Fruit fly (Drosophila melanogaster) whole organism, embryonic: ENCODE data around the gene vers.

Experiments used
- Bgb ChIP-seq: fragments of 200-800 bp; sonication (Bioruptor generic); IDR thresholded peaks from 2 replicates; pipeline ENCODE4 v1.3.6; 2022; ENCODE audit warnings: missing biosample characterization, missing genetic modification characterization; ENCODE audit not compliant: partially characterized antibody
- BtbVII ChIP-seq: fragments of 200-800 bp; sonication (Bioruptor generic); optimal IDR thresholded peaks from 3 replicates; lab custom pipeline; 2017; ENCODE audit warnings: missing biosample characterization, mild to moderate bottlenecking, missing genetic modification characterization
- CG10959 ChIP-seq: fragments of 200-800 bp; sonication (Bioruptor generic); IDR thresholded peaks from 2 replicates; pipeline ENCODE4 v1.3.6; 2022; ENCODE audit warnings: missing biosample characterization, missing genetic modification characterization
- CG12104 ChIP-seq: fragments of 200-800 bp; sonication (Bioruptor generic); optimal IDR thresholded peaks from 3 replicates; lab custom pipeline; 2016; ENCODE audit warnings: missing biosample characterization, missing genetic modification characterization
- CG12299 ChIP-seq: fragments of 200-800 bp; sonication (Bioruptor generic); optimal IDR thresholded peaks from 2 replicates; lab custom pipeline; 2018; ENCODE audit warnings: missing biosample characterization, mild to moderate bottlenecking, missing genetic modification characterization
- CG16779 ChIP-seq: fragments of 200-800 bp; sonication (Bioruptor generic); IDR thresholded peaks from 2 replicates; pipeline ENCODE4 v1.3.6; 2022; ENCODE audit warnings: missing biosample characterization, missing genetic modification characterization
- CG17802 ChIP-seq: fragments of 200-800 bp; sonication (Bioruptor generic); optimal IDR thresholded peaks from 2 replicates; lab custom pipeline; 2018; ENCODE audit warnings: missing biosample characterization, mild to moderate bottlenecking, missing genetic modification characterization, moderate library complexity
- CG18262 ChIP-seq: fragments of 200-800 bp; optimal IDR thresholded peaks from 3 replicates; lab custom pipeline; 2019; ENCODE audit warnings: missing biosample characterization, mild to moderate bottlenecking, missing genetic modification characterization, moderate library complexity
- CG3281 ChIP-seq: fragments of 200-800 bp; sonication (Bioruptor generic); optimal IDR thresholded peaks from 3 replicates; lab custom pipeline; 2017; ENCODE audit warnings: missing biosample characterization, mild to moderate bottlenecking, missing genetic modification characterization
- CG3838 ChIP-seq: fragments of 200-800 bp; sonication (Bioruptor generic); optimal IDR thresholded peaks from 3 replicates; lab custom pipeline; 2016; ENCODE audit warnings: missing biosample characterization, missing genetic modification characterization
- CG3995 ChIP-seq: fragments of 200-800 bp; sonication (Bioruptor generic); optimal IDR thresholded peaks from 3 replicates; lab custom pipeline; 2016; ENCODE audit warnings: missing biosample characterization, missing genetic modification characterization
- CG4282 ChIP-seq: fragments of 200-800 bp; sonication (Bioruptor generic); optimal IDR thresholded peaks from 2 replicates; lab custom pipeline; 2016; ENCODE audit warnings: missing biosample characterization, missing genetic modification characterization
- CG4617 ChIP-seq: fragments of 200-800 bp; sonication (Bioruptor generic); optimal IDR thresholded peaks from 3 replicates; lab custom pipeline; 2016; ENCODE audit warnings: missing biosample characterization, missing genetic modification characterization, borderline replicate concordance
- CG6791 ChIP-seq: fragments of 200-800 bp; sonication (Bioruptor generic); IDR thresholded peaks from 3 replicates; pipeline ENCODE4 v1.3.6; 2022; ENCODE audit warnings: missing biosample characterization, missing genetic modification characterization; ENCODE audit not compliant: partially characterized antibody
- CG9437 ChIP-seq: fragments of 200-800 bp; sonication (Bioruptor generic); optimal IDR thresholded peaks from 2 replicates; lab custom pipeline; 2018; ENCODE audit warnings: missing biosample characterization, mild to moderate bottlenecking, missing genetic modification characterization
- CoRest ChIP-seq: fragments of 200-800 bp; sonication (Bioruptor generic); optimal IDR thresholded peaks from 3 replicates; lab custom pipeline; 2018; ENCODE audit warnings: missing biosample characterization, mild to moderate bottlenecking, missing genetic modification characterization, moderate library complexity
- Dad ChIP-seq: fragments of 200-800 bp; sonication (Bioruptor generic); optimal IDR thresholded peaks from 3 replicates; lab custom pipeline; 2016; ENCODE audit warnings: missing biosample characterization, missing genetic modification characterization
- Dip3 ChIP-seq: fragments of 200-800 bp; sonication (Bioruptor generic); optimal IDR thresholded peaks from 3 replicates; lab custom pipeline; 2016; ENCODE audit warnings: missing biosample characterization, missing genetic modification characterization
- Eip74EF ChIP-seq, 2 experiments: fragments of 200-800 bp in 1 of 2; fragments of >200 bp in 1 of 2; sonication (Bioruptor generic) in 1 of 2; optimal IDR thresholded peaks; 2 replicates each; lab custom pipeline; 2017 to 2019; ENCODE audit warnings: missing biosample characterization in 2 of 2, missing genetic modification characterization in 2 of 2, mild to moderate bottlenecking in 1 of 2, moderate library complexity in 1 of 2
- Gsc ChIP-seq: fragments of 200-800 bp; sonication (Bioruptor generic); IDR thresholded peaks from 2 replicates; pipeline ENCODE4 v1.3.6; 2022; ENCODE audit warnings: missing biosample characterization, missing genetic modification characterization
- HLH54F ChIP-seq: fragments of 200-800 bp; sonication (Bioruptor generic); optimal IDR thresholded peaks from 3 replicates; lab custom pipeline; 2016; ENCODE audit warnings: missing biosample characterization, missing genetic modification characterization
- HLHmδ ChIP-seq: fragments of 200-800 bp; sonication (Bioruptor generic); optimal IDR thresholded peaks from 2 replicates; lab custom pipeline; 2018; ENCODE audit warnings: missing biosample characterization, mild to moderate bottlenecking, missing genetic modification characterization, moderate library complexity
- MBD-R2 ChIP-seq: fragments of 200-800 bp; sonication (Bioruptor generic); IDR thresholded peaks from 2 replicates; pipeline ENCODE4 v1.3.6; 2022; ENCODE audit warnings: missing biosample characterization, missing genetic modification characterization
- NC2α ChIP-seq: fragments of 200-800 bp; sonication (Bioruptor generic); optimal IDR thresholded peaks from 2 replicates; lab custom pipeline; 2016; ENCODE audit warnings: missing biosample characterization, missing genetic modification characterization
- Xbp1 ChIP-seq: fragments of 200-800 bp; sonication (Bioruptor generic); optimal IDR thresholded peaks from 3 replicates; lab custom pipeline; 2016; ENCODE audit warnings: missing biosample characterization, mild to moderate bottlenecking, missing genetic modification characterization
- al ChIP-seq: fragments of 200-800 bp; sonication (Bioruptor generic); IDR thresholded peaks from 2 replicates; pipeline ENCODE4 v1.3.6; 2022; ENCODE audit warnings: missing biosample characterization, missing genetic modification characterization
- ap ChIP-seq: fragments of 200-800 bp; sonication (Bioruptor generic); IDR thresholded peaks from 2 replicates; pipeline ENCODE4 v1.3.6; 2022; ENCODE audit warnings: missing biosample characterization, missing genetic modification characterization
- ash1 ChIP-seq: fragments of 200-800 bp; sonication (Bioruptor generic); optimal IDR thresholded peaks from 2 replicates; lab custom pipeline; 2018; ENCODE audit warnings: missing biosample characterization, mild to moderate bottlenecking, missing genetic modification characterization
- ato ChIP-seq: fragments of 200-800 bp; sonication (Bioruptor generic); IDR thresholded peaks from 2 replicates; pipeline ENCODE4 v1.3.6; 2022; ENCODE audit warnings: missing biosample characterization, missing genetic modification characterization; ENCODE audit not compliant: partially characterized antibody
- bsh ChIP-seq, 2 experiments: fragments of 200-800 bp; sonication (Bioruptor generic); optimal IDR thresholded peaks; 2 replicates each; lab custom pipeline; 2017 to 2018; ENCODE audit warnings: mild to moderate bottlenecking in 2 of 2, missing biosample characterization in 2 of 2, missing genetic modification characterization in 2 of 2, moderate library complexity in 1 of 2
- btn ChIP-seq: fragments of 200-800 bp; sonication (Bioruptor generic); optimal IDR thresholded peaks from 2 replicates; lab custom pipeline; 2016; ENCODE audit warnings: missing biosample characterization, missing genetic modification characterization
- chm ChIP-seq: fragments of 200-800 bp; sonication (Bioruptor generic); IDR thresholded peaks from 2 replicates; pipeline ENCODE4 v1.3.6; 2022; ENCODE audit warnings: missing biosample characterization, missing genetic modification characterization
- cwo ChIP-seq: fragments of 200-800 bp; sonication (Bioruptor generic); optimal IDR thresholded peaks from 3 replicates; lab custom pipeline; 2017; ENCODE audit warnings: missing biosample characterization, missing genetic modification characterization, mild to moderate bottlenecking, moderate library complexity, missing genetic modification reagents
- da ChIP-seq: fragments of 200-800 bp; sonication (Bioruptor generic); optimal IDR thresholded peaks from 2 replicates; lab custom pipeline; 2016; ENCODE audit warnings: missing biosample characterization, missing genetic modification characterization
- dpn ChIP-seq, 2 experiments: fragments of 200-800 bp; sonication (Bioruptor generic); optimal IDR thresholded peaks; 3 replicates each; lab custom pipeline; 2016; ENCODE audit warnings: missing biosample characterization in 2 of 2, missing genetic modification characterization in 2 of 2
- ewg ChIP-seq: fragments of 200-800 bp; sonication (Bioruptor generic); optimal IDR thresholded peaks from 3 replicates; lab custom pipeline; 2017; ENCODE audit warnings: mild to moderate bottlenecking, missing biosample characterization, missing genetic modification reagents, missing genetic modification characterization
- fu2 ChIP-seq: fragments of 200-800 bp; sonication (Bioruptor generic); optimal IDR thresholded peaks from 2 replicates; lab custom pipeline; 2016; ENCODE audit warnings: missing biosample characterization, missing genetic modification characterization
- gro ChIP-seq: fragments of 200-800 bp; sonication (Bioruptor generic); optimal IDR thresholded peaks from 2 replicates; lab custom pipeline; 2016; ENCODE audit warnings: missing biosample characterization, missing genetic modification characterization
- gsb ChIP-seq: fragments of 200-800 bp; sonication (Bioruptor generic); IDR thresholded peaks from 2 replicates; pipeline ENCODE4 v1.3.6; 2022; ENCODE audit warnings: missing biosample characterization, missing genetic modification characterization
- insv ChIP-seq, 2 experiments: fragments of 200-800 bp; sonication (Bioruptor generic); optimal IDR thresholded peaks; 3 replicates each; lab custom pipeline; 2016 to 2018; ENCODE audit warnings: missing biosample characterization in 2 of 2, missing genetic modification characterization in 2 of 2
- inv ChIP-seq: fragments of 200-800 bp; sonication (Bioruptor generic); IDR thresholded peaks from 2 replicates; pipeline ENCODE4 v1.3.6; 2022; ENCODE audit warnings: missing biosample characterization, missing genetic modification characterization; ENCODE audit not compliant: partially characterized antibody
- mirr ChIP-seq: fragments of 200-800 bp; sonication (Bioruptor generic); optimal IDR thresholded peaks from 3 replicates; lab custom pipeline; 2018; ENCODE audit warnings: missing biosample characterization, mild to moderate bottlenecking, missing genetic modification characterization
- pho ChIP-seq: fragments of 200-800 bp; sonication (Bioruptor generic); optimal IDR thresholded peaks from 2 replicates; lab custom pipeline; 2016; ENCODE audit warnings: missing biosample characterization, missing genetic modification characterization
- sima ChIP-seq: fragments of 200-800 bp; sonication (Bioruptor generic); optimal IDR thresholded peaks from 2 replicates; lab custom pipeline; 2016; ENCODE audit warnings: missing biosample characterization, missing genetic modification characterization
- ssp ChIP-seq: fragments of 200-800 bp; sonication (Bioruptor generic); IDR thresholded peaks from 2 replicates; pipeline ENCODE4 v1.3.6; 2022; ENCODE audit warnings: missing biosample characterization, missing genetic modification characterization
- tap ChIP-seq: fragments of 200-800 bp; optimal IDR thresholded peaks from 3 replicates; lab custom pipeline; 2019; ENCODE audit warnings: missing biosample characterization, mild to moderate bottlenecking, missing genetic modification characterization, moderate library complexity
- tin ChIP-seq: fragments of 200-800 bp; sonication (Bioruptor generic); optimal IDR thresholded peaks from 3 replicates; lab custom pipeline; 2016; ENCODE audit warnings: missing biosample characterization, missing genetic modification characterization
- tup ChIP-seq: fragments of 200-800 bp; sonication (Bioruptor generic); optimal IDR thresholded peaks from 2 replicates; lab custom pipeline; 2016; ENCODE audit warnings: missing biosample characterization, mild to moderate bottlenecking, missing genetic modification characterization, moderate library complexity
- unc-4 ChIP-seq: fragments of 200-800 bp; sonication (Bioruptor generic); IDR thresholded peaks from 2 replicates; pipeline ENCODE4 v1.3.6; 2022; ENCODE audit warnings: missing biosample characterization, missing genetic modification characterization; ENCODE audit not compliant: partially characterized antibody
- vvl ChIP-seq: fragments of 200-800 bp; sonication (Bioruptor generic); IDR thresholded peaks from 2 replicates; pipeline ENCODE4 v1.3.6; 2022; ENCODE audit warnings: missing biosample characterization, missing genetic modification characterization

Gene vers

DNA sequence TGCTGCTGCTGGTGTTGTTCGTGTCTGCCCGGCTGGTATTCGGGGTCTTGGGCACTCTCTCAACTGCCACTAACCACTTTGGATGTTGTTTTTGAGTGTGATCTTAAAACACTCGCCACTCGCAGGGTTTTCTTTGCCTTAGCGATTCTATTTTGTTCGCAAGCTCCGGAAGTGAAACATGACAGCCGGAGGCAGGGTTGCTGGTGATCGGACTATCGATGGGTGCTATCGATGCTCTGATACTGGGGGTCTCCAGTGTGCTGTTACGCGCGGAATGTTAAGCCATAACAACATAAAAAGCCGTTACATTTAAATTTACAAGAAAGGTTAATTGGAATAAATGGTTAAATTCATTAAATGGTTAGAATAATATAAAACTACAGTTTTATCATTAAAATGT is 9.1 kb downstream of the vers start, which contains the start of gene yps (continued):
- TF ChIP-seq CG4282 (GFP tag; lab: Kevin White, UChicago), result peak; percentile 90
- peak; percentile 91 for TF ChIP-seq CG3838 (GFP tag; lab: Kevin White, UChicago)
- TF ChIP-seq CG6791 (GFP tag; lab: Robert Waterston, UW), result peak; percentile 81
- TF ChIP-seq Dad (GFP tag; lab: Kevin White, UChicago), result peak; percentile 95
- peak; percentile 75 for TF ChIP-seq CG4617
- peak; percentile 97 for TF ChIP-seq CG3281
- TF ChIP-seq ash1 (GFP tag; lab: Kevin White, UChicago), result peak; percentile 99
- peak in 1 of 2 experiments; percentile 70 for TF ChIP-seq Eip74EF (GFP tag; optimal IDR thresholded peaks at IDR 0.05; lab: Kevin White, UChicago)
- peak; percentile 100 for TF ChIP-seq HLHmδ (GFP tag; lab: Kevin White, UChicago)
- peak; percentile 83 for TF ChIP-seq fu2 (GFP tag; lab: Kevin White, UChicago)
- peak; percentile 87 for TF ChIP-seq ewg (GFP tag; lab: Kevin White, UChicago)
- TF ChIP-seq sima (GFP tag; lab: Kevin White, UChicago), result peak; percentile 44
- peak; percentile 68 for TF ChIP-seq ato
- TF ChIP-seq chm (GFP tag; lab: Robert Waterston, UW), result peak; percentile 98
- peak; percentile 82 for TF ChIP-seq cwo (GFP tag; lab: Kevin White, UChicago)
- peak; percentile 87 for TF ChIP-seq HLH54F (GFP tag; lab: Kevin White, UChicago)
- TF ChIP-seq unc-4 (GFP tag; lab: Robert Waterston, UW), result peak; percentile 74
- peak; percentile 88; the same call in 1 of the 2 replicates for TF ChIP-seq CG10959 (GFP tag; lab: Robert Waterston, UW)
- peak; percentile 75 for TF ChIP-seq ssp
- peak; percentile 86 for TF ChIP-seq CG12299 (tag; lab: Kevin White, UChicago)
- TF ChIP-seq Bgb (GFP tag; lab: Robert Waterston, UW), result peak; percentile 89
- peak; percentile 68 for TF ChIP-seq inv (GFP tag; lab: Robert Waterston, UW)
- TF ChIP-seq NC2α, result peak; percentile 87
- TF ChIP-seq tin, result peak; percentile 88
- TF ChIP-seq vvl, result peak; percentile 97
- TF ChIP-seq ap (GFP tag; lab: Robert Waterston, UW), result peak; percentile 86
- peak; percentile 87 to 96 for TF ChIP-seq dpn (GFP tag; optimal IDR thresholded peaks at IDR 0.05; lab: Kevin White, UChicago)
- peak; percentile 86 for TF ChIP-seq CG18262 (tag; lab: Kevin White, UChicago)
- peak; percentile 88 for TF ChIP-seq btn
- TF ChIP-seq Xbp1, result peak; percentile 91
- peak; percentile 89 for TF ChIP-seq da
- TF ChIP-seq gro (GFP tag; lab: Kevin White, UChicago), result peak; percentile 96
- TF ChIP-seq CG3995 (GFP tag; lab: Kevin White, UChicago), result peak; percentile 77
- TF ChIP-seq CG17802 (tag; lab: Kevin White, UChicago), result peak; percentile 84
- TF ChIP-seq BtbVII, result peak; percentile 96
- peak; percentile 87 for TF ChIP-seq tap (tag; lab: Kevin White, UChicago)
- TF ChIP-seq gsb (GFP tag; lab: Robert Waterston, UW), result peak; percentile 74
- TF ChIP-seq bsh (GFP tag; optimal IDR thresholded peaks at IDR 0.05; lab: Kevin White, UChicago), result peak; percentile 58 to 88
- peak; percentile 84 for TF ChIP-seq Dip3
- peak; percentile 96 for TF ChIP-seq CG12104 (GFP tag; lab: Kevin White, UChicago)
- peak; percentile 78; the same call in 1 of the 2 replicates for TF ChIP-seq MBD-R2 (GFP tag; lab: Robert Waterston, UW)
- TF ChIP-seq CG9437 (GFP tag; lab: Kevin White, UChicago), result peak; percentile 78
- peak; percentile 84 for TF ChIP-seq CoRest (tag; lab: Kevin White, UChicago)
- TF ChIP-seq Gsc (GFP tag; lab: Robert Waterston, UW), result no peak
- peak; percentile 85 for TF ChIP-seq CG16779
- peak; percentile 73 for TF ChIP-seq al (GFP tag; lab: Robert Waterston, UW)
- peak; percentile 87 for TF ChIP-seq pho (GFP tag; lab: Kevin White, UChicago)
- peak; percentile 99 for TF ChIP-seq mirr (GFP tag; lab: Kevin White, UChicago)
- peak in 1 of 2 experiments; percentile 85 for TF ChIP-seq insv (GFP tag; optimal IDR thresholded peaks at IDR 0.05; lab: Kevin White, UChicago)
- peak; percentile 90 for TF ChIP-seq tup (GFP tag; lab: Kevin White, UChicago)
